Fruit fly (Drosophila melanogaster): ENCODE data around the gene GC.

DNA sequence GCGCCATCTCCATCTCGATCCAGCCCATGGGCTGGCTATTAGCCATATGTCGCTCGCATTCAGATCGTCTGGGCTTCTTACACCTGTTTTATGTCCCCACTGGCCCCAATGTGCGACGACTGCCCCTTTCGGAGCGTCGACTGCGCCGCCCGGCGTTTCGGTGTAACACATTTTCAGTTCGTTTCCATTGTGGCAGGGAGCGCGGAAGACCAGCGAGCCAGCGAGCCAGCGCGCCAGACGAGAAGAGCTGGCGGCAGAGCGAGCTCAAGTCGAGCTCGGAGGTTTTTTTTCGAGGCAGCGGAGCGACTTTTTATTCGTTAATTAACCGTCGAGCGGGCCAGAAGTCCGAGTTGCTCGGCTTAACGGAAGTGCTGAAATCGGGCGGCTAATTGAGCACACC is 45.3 kb upstream of the GC start, which contains the start of gene CG7991:
- TF ChIP-seq Ets98B (GFP tag; IDR thresholded peaks at IDR 0.05) (no peak), gl (tag; optimal IDR thresholded peaks at IDR 0.05) (no peak), CG34367 (tag; optimal IDR thresholded peaks at IDR 0.05) (no peak), CG8159 (tag; optimal IDR thresholded peaks at IDR 0.05) (no peak), CG8301 (tag; optimal IDR thresholded peaks at IDR 0.05) (no peak), CG32121 (GFP tag; IDR thresholded peaks at IDR 0.05) (no peak), D1 (tag; optimal IDR thresholded peaks at IDR 0.05) (no peak), EcR (GFP tag; optimal IDR thresholded peaks at IDR 0.05) (no peak), CG17806 (tag; optimal IDR thresholded peaks at IDR 0.05) (no peak), Pif1B (GFP tag; optimal IDR thresholded peaks at IDR 0.05) (no peak), CG4496 (GFP tag; IDR thresholded peaks at IDR 0.05) (no peak; the same call in 2 of the 3 replicates), Pif1A (GFP tag; optimal IDR thresholded peaks at IDR 0.05) (no peak), CG10348 (GFP tag; IDR thresholded peaks at IDR 0.05) (no peak), CG12605 (GFP tag; IDR thresholded peaks at IDR 0.05) (no peak)

Measured in whole organism, pupa.